Fruit fly (Drosophila melanogaster) whole organism, prepupa: ENCODE measurements around the gene CG31637.

Experiments used
- Blimp-1 ChIP-seq: fragments of 200-800 bp; sonication (Bioruptor generic); optimal IDR thresholded peaks from 3 replicates; lab custom pipeline; 2017; ENCODE audit warnings: missing biosample characterization, missing genetic modification characterization, mild to moderate bottlenecking, moderate library complexity, missing genetic modification reagents
- CG10631 ChIP-seq: fragments of 200-800 bp; sonication (Bioruptor generic); optimal IDR thresholded peaks from 2 replicates; lab custom pipeline; 2016; ENCODE audit warnings: missing biosample characterization, missing genetic modification characterization
- CG10669 ChIP-seq: fragments of 200-800 bp; sonication (Bioruptor generic); optimal IDR thresholded peaks from 3 replicates; lab custom pipeline; 2018; ENCODE audit warnings: missing biosample characterization, mild to moderate bottlenecking, missing genetic modification characterization, moderate library complexity
- CG11294 ChIP-seq: fragments of 200-800 bp; sonication (Bioruptor generic); IDR thresholded peaks from 2 replicates; pipeline ENCODE4 v1.3.6; 2022; ENCODE audit warnings: missing biosample characterization, missing genetic modification characterization
- CG11762 ChIP-seq: fragments of 200-800 bp; sonication (Bioruptor generic); optimal IDR thresholded peaks from 3 replicates; lab custom pipeline; 2016; ENCODE audit warnings: missing biosample characterization, missing genetic modification characterization; ENCODE audit not compliant: insufficient read depth
- CG11902 ChIP-seq: fragments of 200-800 bp; sonication (Bioruptor generic); optimal IDR thresholded peaks from 3 replicates; lab custom pipeline; 2016; ENCODE audit warnings: missing biosample characterization, missing genetic modification characterization
- CG15336 ChIP-seq: fragments of 200-800 bp; sonication (Bioruptor generic); IDR thresholded peaks from 2 replicates; pipeline ENCODE4 v1.3.6; 2022; ENCODE audit warnings: missing biosample characterization, missing genetic modification characterization
- CG1621 ChIP-seq: fragments of 200-800 bp; sonication (Bioruptor generic); optimal IDR thresholded peaks from 3 replicates; lab custom pipeline; 2018; ENCODE audit warnings: missing biosample characterization, mild to moderate bottlenecking, missing genetic modification characterization
- CG16779 ChIP-seq: fragments of 200-800 bp; sonication (Bioruptor generic); optimal IDR thresholded peaks from 3 replicates; lab custom pipeline; 2017; ENCODE audit warnings: missing biosample characterization, mild to moderate bottlenecking, missing genetic modification characterization
- CG3032 ChIP-seq: fragments of 200-800 bp; optimal IDR thresholded peaks from 2 replicates; lab custom pipeline; 2019; ENCODE audit warnings: missing biosample characterization, mild to moderate bottlenecking, missing genetic modification characterization, moderate library complexity
- CG31627 ChIP-seq: fragments of 200-800 bp; sonication (Bioruptor generic); optimal IDR thresholded peaks from 3 replicates; lab custom pipeline; 2016; ENCODE audit warnings: missing biosample characterization, missing genetic modification characterization
- CG34406 ChIP-seq: fragments of 200-800 bp; sonication (Bioruptor generic); optimal IDR thresholded peaks from 3 replicates; lab custom pipeline; 2016; ENCODE audit warnings: missing biosample characterization, missing genetic modification characterization
- CG3919 ChIP-seq: fragments of 200-800 bp; sonication (Bioruptor generic); optimal IDR thresholded peaks from 3 replicates; lab custom pipeline; 2016; ENCODE audit warnings: missing biosample characterization, missing genetic modification characterization
- CG6163 ChIP-seq: fragments of 200-800 bp; sonication (Bioruptor generic); IDR thresholded peaks from 3 replicates; pipeline ENCODE4 v1.3.6; 2022; ENCODE audit warnings: missing biosample characterization, missing genetic modification characterization
- CG6276 ChIP-seq: fragments of 200-800 bp; sonication (Bioruptor generic); optimal IDR thresholded peaks from 2 replicates; lab custom pipeline; 2017; ENCODE audit warnings: missing biosample characterization, mild to moderate bottlenecking, missing genetic modification characterization
- CG6808 ChIP-seq: fragments of 200-800 bp; sonication (Bioruptor generic); optimal IDR thresholded peaks from 3 replicates; lab custom pipeline; 2017; ENCODE audit warnings: missing biosample characterization, missing genetic modification characterization, mild to moderate bottlenecking, moderate library complexity, missing genetic modification reagents
- CG6854 ChIP-seq: fragments of 200-800 bp; sonication (Bioruptor generic); optimal IDR thresholded peaks from 2 replicates; lab custom pipeline; 2017; ENCODE audit warnings: missing biosample characterization, mild to moderate bottlenecking, missing genetic modification characterization
- CG7368 ChIP-seq: fragments of 200-800 bp; sonication (Bioruptor generic); optimal IDR thresholded peaks from 3 replicates; lab custom pipeline; 2016; ENCODE audit warnings: missing biosample characterization, missing genetic modification characterization
- CG8119 ChIP-seq: fragments of 200-800 bp; sonication (Bioruptor generic); IDR thresholded peaks from 3 replicates; pipeline ENCODE4 v1.3.6; 2022; ENCODE audit warnings: missing biosample characterization, missing genetic modification characterization
- CG8319 ChIP-seq: fragments of 200-800 bp; sonication (Bioruptor generic); optimal IDR thresholded peaks from 3 replicates; lab custom pipeline; 2016; ENCODE audit warnings: missing biosample characterization, missing genetic modification characterization
- CG8632 ChIP-seq: fragments of 200-800 bp; sonication (Bioruptor generic); optimal IDR thresholded peaks from 3 replicates; lab custom pipeline; 2016; ENCODE audit warnings: missing biosample characterization, missing genetic modification characterization
- CG9139 ChIP-seq: fragments of 200-800 bp; sonication (Bioruptor generic); optimal IDR thresholded peaks from 3 replicates; lab custom pipeline; 2017; ENCODE audit warnings: missing biosample characterization, mild to moderate bottlenecking, missing genetic modification characterization
- Eip78C ChIP-seq: fragments of 200-800 bp; sonication (Bioruptor generic); peaks from one replicate; lab custom pipeline; 2016; ENCODE audit warnings: missing biosample characterization, missing genetic modification characterization
- Eip93F ChIP-seq: fragments of 200-800 bp; sonication (Bioruptor generic); optimal IDR thresholded peaks from 2 replicates; lab custom pipeline; 2016; ENCODE audit warnings: missing biosample characterization, mild to moderate bottlenecking, missing genetic modification characterization
- Ets96B ChIP-seq: fragments of 200-800 bp; optimal IDR thresholded peaks from 2 replicates; lab custom pipeline; 2019; ENCODE audit warnings: missing biosample characterization, mild to moderate bottlenecking, missing genetic modification characterization, moderate library complexity
- Gug ChIP-seq: fragments of 200-800 bp; sonication (Bioruptor generic); IDR thresholded peaks from 2 replicates; pipeline ENCODE4 v1.3.6; 2022; ENCODE audit warnings: missing biosample characterization, missing genetic modification characterization
- Hr38 ChIP-seq: sonication (Bioruptor generic); optimal IDR thresholded peaks from 2 replicates; lab custom pipeline; 2016; ENCODE audit warnings: missing biosample characterization, missing genetic modification characterization
- Hr39 ChIP-seq: fragments of 200-800 bp; sonication (Bioruptor generic); optimal IDR thresholded peaks from 2 replicates; lab custom pipeline; 2016; ENCODE audit warnings: missing biosample characterization, missing genetic modification characterization
- Lpt ChIP-seq: fragments of 200-800 bp; sonication (Bioruptor generic); optimal IDR thresholded peaks from 3 replicates; lab custom pipeline; 2016; ENCODE audit warnings: missing biosample characterization, missing genetic modification characterization
- Met ChIP-seq: fragments of 200-800 bp; sonication (Bioruptor generic); optimal IDR thresholded peaks from 3 replicates; lab custom pipeline; 2016; ENCODE audit warnings: missing biosample characterization, missing genetic modification characterization
- OdsH ChIP-seq: fragments of 200-800 bp; sonication (Bioruptor generic); optimal IDR thresholded peaks from 3 replicates; lab custom pipeline; 2016; ENCODE audit warnings: missing biosample characterization, missing genetic modification characterization
- Smox ChIP-seq: fragments of 200-800 bp; sonication (Bioruptor generic); optimal IDR thresholded peaks from 3 replicates; lab custom pipeline; 2016; ENCODE audit warnings: missing biosample characterization, missing genetic modification characterization
- Sox102F ChIP-seq: fragments of 200-800 bp; sonication (Bioruptor generic); optimal IDR thresholded peaks from 2 replicates; lab custom pipeline; 2016; ENCODE audit warnings: missing biosample characterization, mild to moderate bottlenecking, missing genetic modification characterization
- achi ChIP-seq: fragments of 200-800 bp; sonication (Bioruptor generic); optimal IDR thresholded peaks from 3 replicates; lab custom pipeline; 2016; ENCODE audit warnings: missing biosample characterization, missing genetic modification characterization
- acj6 ChIP-seq: fragments of 200-800 bp; sonication (Bioruptor generic); optimal IDR thresholded peaks from 3 replicates; lab custom pipeline; 2016; ENCODE audit warnings: missing biosample characterization, missing genetic modification characterization
- dac ChIP-seq: fragments of 200-800 bp; sonication (Bioruptor generic); optimal IDR thresholded peaks from 2 replicates; lab custom pipeline; 2017; ENCODE audit warnings: missing biosample characterization, mild to moderate bottlenecking, missing genetic modification characterization
- dsx ChIP-seq: fragments of 200-800 bp; optimal IDR thresholded peaks from 3 replicates; lab custom pipeline; 2019; ENCODE audit warnings: missing biosample characterization, mild to moderate bottlenecking, missing genetic modification characterization, moderate library complexity; ENCODE audit not compliant: poor library complexity, severe bottlenecking
- eg ChIP-seq: fragments of 200-800 bp; sonication (Bioruptor generic); IDR thresholded peaks from 3 replicates; pipeline ENCODE4 v1.3.6; 2022; ENCODE audit warnings: missing biosample characterization, missing genetic modification characterization
- esn ChIP-seq: fragments of 200-800 bp; sonication (Bioruptor generic); optimal IDR thresholded peaks from 2 replicates; lab custom pipeline; 2016; ENCODE audit warnings: missing biosample characterization, mild to moderate bottlenecking, missing genetic modification characterization, moderate library complexity
- fd85E ChIP-seq: fragments of 200-800 bp; sonication (Bioruptor generic); optimal IDR thresholded peaks from 3 replicates; lab custom pipeline; 2016; ENCODE audit warnings: missing biosample characterization, missing genetic modification characterization
- fkh ChIP-seq: fragments of 200-800 bp; sonication (Bioruptor generic); optimal IDR thresholded peaks from 3 replicates; lab custom pipeline; 2017; ENCODE audit warnings: missing biosample characterization, mild to moderate bottlenecking, missing genetic modification characterization, moderate library complexity
- lz ChIP-seq: fragments of 200-800 bp; sonication (Bioruptor generic); optimal IDR thresholded peaks from 3 replicates; lab custom pipeline; 2016; ENCODE audit warnings: missing biosample characterization, missing genetic modification characterization
- pdm3 ChIP-seq: fragments of 200-800 bp; sonication (Bioruptor generic); optimal IDR thresholded peaks from 3 replicates; lab custom pipeline; 2016; ENCODE audit warnings: missing biosample characterization, missing genetic modification characterization
- salr ChIP-seq, 2 experiments: fragments of 200-800 bp; sonication (Bioruptor generic); optimal IDR thresholded peaks; 3 replicates each; lab custom pipeline; 2016 to 2018; ENCODE audit warnings: missing biosample characterization in 2 of 2, missing genetic modification characterization in 2 of 2, mild to moderate bottlenecking in 1 of 2
- spab ChIP-seq: fragments of 200-800 bp; sonication (Bioruptor generic); optimal IDR thresholded peaks from 2 replicates; lab custom pipeline; 2017; ENCODE audit warnings: missing biosample characterization, mild to moderate bottlenecking, missing genetic modification characterization, missing genetic modification reagents
- ss ChIP-seq, 2 experiments: fragments of 200-800 bp; sonication (Bioruptor generic); optimal IDR thresholded peaks; 2 replicates in 1 of 2; 3 replicates in 1 of 2; lab custom pipeline; 2017 to 2018; ENCODE audit warnings: mild to moderate bottlenecking in 2 of 2, missing biosample characterization in 2 of 2, missing genetic modification characterization in 2 of 2, moderate library complexity in 1 of 2

The CG31637 gene

DNA sequence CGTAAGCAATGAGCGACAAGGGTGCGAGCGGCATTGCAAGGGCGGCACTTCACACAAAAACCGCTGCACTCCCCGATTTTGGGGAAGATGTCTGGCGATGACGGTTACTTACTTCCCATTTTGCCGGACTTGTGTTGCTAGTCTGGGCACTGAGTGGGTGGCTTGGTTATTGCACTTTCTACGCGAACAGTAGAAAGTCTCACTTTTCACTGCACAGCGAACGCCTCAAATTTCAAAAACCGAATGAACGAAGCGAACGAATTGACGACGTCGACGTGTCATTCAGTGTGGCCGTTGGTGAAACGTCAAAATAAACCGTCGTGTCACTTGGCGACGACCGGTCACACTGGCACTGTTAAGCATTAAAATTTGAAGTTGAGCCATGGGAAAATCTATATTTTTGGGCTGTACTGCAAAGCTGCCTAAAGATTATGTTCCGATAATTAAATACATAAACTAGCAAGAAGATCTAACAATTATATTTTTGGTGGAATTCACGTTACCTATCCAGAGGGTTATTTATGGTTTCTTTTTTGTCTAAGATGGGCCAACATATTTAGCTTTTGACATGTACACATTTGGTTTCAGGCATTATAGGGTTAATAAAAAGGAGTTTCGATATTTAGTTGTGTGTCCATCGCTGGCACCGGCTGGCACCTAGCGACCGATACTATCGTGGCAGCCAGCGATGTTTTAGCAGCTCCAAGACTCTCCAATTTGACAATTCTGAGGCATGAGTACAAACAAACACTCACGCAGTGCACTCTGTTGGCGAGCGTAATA lies 18.0 kb upstream of the CG31637 start, which contains the start of the genes Sec61alpha and Daxx (continued):
- TF ChIP-seq CG10669, result peak; percentile 73
- no peak for TF ChIP-seq Blimp-1 (GFP tag; lab: Kevin White, UChicago)
- peak; percentile 36 for TF ChIP-seq dsx
- TF ChIP-seq Ets96B (tag; lab: Kevin White, UChicago), result peak; percentile 58
- TF ChIP-seq fd85E (GFP tag; lab: Kevin White, UChicago), result peak; percentile 62
- peak; percentile 64 for TF ChIP-seq CG34406 (GFP tag; lab: Kevin White, UChicago)
- TF ChIP-seq CG8119 (GFP tag; lab: Robert Waterston, UW), result peak; percentile 83
- TF ChIP-seq Met (GFP tag; lab: Kevin White, UChicago), result peak; percentile 85
- TF ChIP-seq CG15336, result peak; percentile 63
- peak; percentile 85 for TF ChIP-seq CG3919 (GFP tag; lab: Kevin White, UChicago)
- TF ChIP-seq CG6276 (GFP tag; lab: Kevin White, UChicago), result no peak
- TF ChIP-seq lz, result peak; percentile 90
- TF ChIP-seq spab (GFP tag; lab: Kevin White, UChicago), result no peak
- TF ChIP-seq CG10631 (GFP tag; lab: Kevin White, UChicago), result peak; percentile 86
- TF ChIP-seq CG9139 (GFP tag; lab: Kevin White, UChicago), result peak; percentile 1
- TF ChIP-seq CG31627 (GFP tag; lab: Kevin White, UChicago), result peak; percentile 93
- TF ChIP-seq Eip93F (GFP tag; lab: Kevin White, UChicago), result peak; percentile 80
- TF ChIP-seq CG8319, result peak; percentile 59
- peak; percentile 74 for TF ChIP-seq CG11294 (GFP tag; lab: Robert Waterston, UW)
- peak; percentile 64 for TF ChIP-seq fkh (GFP tag; lab: Kevin White, UChicago)
- TF ChIP-seq salr (GFP tag; optimal IDR thresholded peaks at IDR 0.05; lab: Kevin White, UChicago), result peak; percentile 56 to 78
- peak; percentile 79 for TF ChIP-seq Smox (GFP tag; lab: Kevin White, UChicago)
- peak; percentile 66 for TF ChIP-seq CG6854 (GFP tag; lab: Kevin White, UChicago)
- peak; percentile 79 for TF ChIP-seq Sox102F (GFP tag; lab: Kevin White, UChicago)
- peak; percentile 48 for TF ChIP-seq CG1621

DNA sequence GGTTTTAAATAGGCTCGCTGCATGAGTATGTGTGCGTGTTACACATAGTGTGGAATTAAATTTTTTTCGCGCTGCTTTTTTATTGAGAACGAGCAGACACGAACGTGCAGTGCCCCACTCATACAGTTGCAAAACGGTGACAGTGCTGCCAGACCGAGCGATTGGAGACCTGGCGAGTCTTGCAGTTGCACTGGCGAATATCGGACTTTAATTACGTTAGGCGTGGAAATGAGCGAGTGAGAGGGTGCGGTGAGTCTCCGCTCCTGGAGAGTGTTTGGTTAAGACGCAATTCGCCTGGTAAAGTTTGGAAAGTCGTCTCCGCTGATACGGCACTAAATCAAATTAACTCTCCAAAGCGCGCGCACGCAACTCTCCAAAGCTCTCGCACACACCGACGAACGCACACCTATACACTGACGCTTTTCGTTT lies 17.1 kb upstream of the CG31637 start:
- TF ChIP-seq Gug (GFP tag; lab: Robert Waterston, UW) (peak; percentile 24; the same call in 1 of the 2 replicates), Lpt (peak; percentile 4), dsx (no peak), ss (GFP tag; optimal IDR thresholded peaks at IDR 0.05; lab: Kevin White, UChicago) (peak in 1 of 2 experiments; percentile 21), CG6808 (no peak), esn (GFP tag; lab: Kevin White, UChicago) (no peak), CG6163 (peak; percentile 62; the same call in 2 of the 3 replicates), CG15336 (0 out of 2 replicates have a peak, but pooled peaks have one; percentile 23), Eip78C (peak; percentile 80), CG1621 (peak; percentile 31), OdsH (GFP tag; lab: Kevin White, UChicago) (no peak), fkh (GFP tag; lab: Kevin White, UChicago) (peak; percentile 53)
- TF ChIP-seq, all 60 proteins: peak for 8

DNA sequence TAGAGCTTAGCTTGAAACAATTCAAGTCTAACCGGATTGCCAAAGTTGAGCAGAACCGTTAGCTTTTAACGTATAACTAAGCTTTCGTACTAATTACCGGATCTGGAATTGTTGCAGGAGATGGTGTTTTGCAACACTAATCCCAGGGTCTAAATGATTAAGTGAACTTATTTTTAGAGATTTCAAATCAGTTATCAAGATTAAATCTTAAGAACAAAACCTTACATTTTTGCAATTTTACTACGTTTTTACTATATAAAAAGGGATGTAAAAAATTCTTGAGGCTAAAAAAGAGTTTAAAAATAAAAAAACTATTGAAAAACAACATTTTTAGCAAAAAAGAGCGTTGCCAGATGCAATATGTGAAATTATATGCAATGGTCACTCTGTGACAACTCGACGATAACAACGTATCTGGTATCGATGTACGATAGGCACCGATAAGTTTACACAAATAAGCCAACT lies 9.7 kb upstream of the CG31637 start, which contains the start of the genes KFase and epsilonCOP:
TSS of gene KFase (minus strand) at position 81 of the 465 bp plus-strand sequence.
TSS of gene epsilonCOP (plus strand) at position 415 of the 465 bp plus-strand sequence.
- TF ChIP-seq CG6163 (0 out of 3 replicates have a peak, but pooled peaks have one; percentile 47), OdsH (GFP tag; lab: Kevin White, UChicago) (peak; percentile 59), pdm3 (GFP tag; lab: Kevin White, UChicago) (peak; percentile 57), CG34406 (GFP tag; lab: Kevin White, UChicago) (peak; percentile 41), Lpt (no peak), CG16779 (tag; lab: Kevin White, UChicago) (no peak), CG8632 (GFP tag; lab: Kevin White, UChicago) (peak; percentile 2), Met (GFP tag; lab: Kevin White, UChicago) (no peak), eg (GFP tag; lab: Robert Waterston, UW) (no peak), CG11762 (no peak), Eip93F (GFP tag; lab: Kevin White, UChicago) (no peak), CG8119 (GFP tag; lab: Robert Waterston, UW) (no peak), dac (GFP tag; lab: Kevin White, UChicago) (no peak), Hr39 (peak; percentile 57), Hr38 (no peak), CG11902 (GFP tag; lab: Kevin White, UChicago) (no peak), acj6 (no peak), CG3919 (GFP tag; lab: Kevin White, UChicago) (peak; percentile 67), CG3032 (tag; lab: Kevin White, UChicago) (peak; percentile 22), achi (GFP tag; lab: Kevin White, UChicago) (peak; percentile 36), CG7368 (no peak)
